Worm (Caenorhabditis elegans): ENCODE measurements around the gene Y17G9B.11.

DNA sequence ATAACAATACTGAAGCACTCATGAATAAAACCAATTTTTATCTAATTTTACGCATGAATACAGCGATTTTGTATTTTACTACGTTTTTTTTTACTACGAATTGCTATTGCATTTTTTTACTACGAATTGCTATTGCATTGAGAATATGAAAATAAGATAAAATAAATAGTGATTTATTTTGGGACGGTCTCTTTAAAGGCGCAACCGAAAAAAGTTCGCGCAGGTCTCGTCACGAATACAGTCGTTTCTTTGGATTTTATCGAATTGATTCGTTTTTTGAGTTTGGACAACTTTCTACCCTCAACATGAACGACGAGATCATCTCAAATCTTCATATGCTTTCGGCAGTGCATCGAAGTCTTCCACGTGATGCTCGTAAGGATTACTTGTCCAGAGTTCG lies 4.6 kb upstream of the Y17G9B.11 start, which contains the start of gene Y17G9B.4:
- TF ChIP-seq fkh-6 (tag; optimal IDR thresholded peaks at IDR 0.05) (no peak), elt-2 (tag; optimal IDR thresholded peaks at IDR 0.05) (no peak), F13H6.1 (tag; optimal IDR thresholded peaks at IDR 0.05) (no peak), sox-4 (tag; optimal IDR thresholded peaks at IDR 0.05) (no peak), nhr-232 (tag; optimal IDR thresholded peaks at IDR 0.05) (no peak), ceh-18 (tag; optimal IDR thresholded peaks at IDR 0.05) (no peak), ceh-24 (tag; optimal IDR thresholded peaks at IDR 0.05) (no peak), unc-42 (tag; optimal IDR thresholded peaks at IDR 0.05) (no peak), Y22D7AL.16 (tag; optimal IDR thresholded peaks at IDR 0.05) (no peak), ahr-1 (tag; optimal IDR thresholded peaks at IDR 0.05) (no peak), ceh-34 (tag; optimal IDR thresholded peaks at IDR 0.05) (no peak), ref-2 (tag; optimal IDR thresholded peaks at IDR 0.05) (no peak), fkh-10 (GFP tag; optimal IDR thresholded peaks at IDR 0.05) (no peak)

Measured in whole organism, late embryonic.